Fruit fly (Drosophila melanogaster) whole organism, embryonic: ENCODE results near the gene CG14269.

ENCODE experiments used
- Atf6 ChIP-seq: fragments of 200-800 bp; sonication (Bioruptor generic); IDR thresholded peaks from 2 replicates; pipeline ENCODE4 v1.3.6; 2022; ENCODE audit warnings: missing biosample characterization, missing genetic modification characterization
- CG10565 ChIP-seq: fragments of 200-800 bp; sonication (Bioruptor generic); optimal IDR thresholded peaks from 3 replicates; lab custom pipeline; 2016; ENCODE audit warnings: missing biosample characterization, mild to moderate bottlenecking, missing genetic modification characterization
- CG11560 ChIP-seq: fragments of 200-800 bp; sonication (Bioruptor generic); IDR thresholded peaks from 3 replicates; pipeline ENCODE4 v1.3.6; 2022; ENCODE audit warnings: missing biosample characterization, missing genetic modification characterization
- CG13894 ChIP-seq: fragments of 200-800 bp; sonication (Bioruptor generic); optimal IDR thresholded peaks from 3 replicates; lab custom pipeline; 2018; ENCODE audit warnings: missing biosample characterization, mild to moderate bottlenecking, missing genetic modification characterization, moderate library complexity
- CG18476 ChIP-seq: fragments of 200-800 bp; sonication (Bioruptor generic); optimal IDR thresholded peaks from 2 replicates; lab custom pipeline; 2016; ENCODE audit warnings: missing biosample characterization, mild to moderate bottlenecking, missing genetic modification characterization
- CG31388 ChIP-seq: fragments of 200-800 bp; sonication (Bioruptor generic); optimal IDR thresholded peaks from 2 replicates; lab custom pipeline; 2016; ENCODE audit warnings: missing biosample characterization, missing genetic modification characterization
- CG32772 ChIP-seq: fragments of 200-800 bp; sonication (Bioruptor generic); IDR thresholded peaks from 2 replicates; pipeline ENCODE4 v1.3.6; 2022; ENCODE audit warnings: missing biosample characterization, missing genetic modification characterization
- CG34224 ChIP-seq: fragments of 200-800 bp; sonication (Bioruptor generic); IDR thresholded peaks from 3 replicates; pipeline ENCODE4 v1.3.6; 2022; ENCODE audit warnings: missing biosample characterization, missing genetic modification characterization; ENCODE audit not compliant: partially characterized antibody
- CG34376 ChIP-seq: fragments of 200-800 bp; sonication (Bioruptor generic); optimal IDR thresholded peaks from 2 replicates; lab custom pipeline; 2018; ENCODE audit warnings: missing biosample characterization, mild to moderate bottlenecking, missing genetic modification characterization
- CG4282 ChIP-seq: fragments of 200-800 bp; sonication (Bioruptor generic); optimal IDR thresholded peaks from 2 replicates; lab custom pipeline; 2016; ENCODE audit warnings: missing biosample characterization, missing genetic modification characterization
- CG6689 ChIP-seq: fragments of 200-800 bp; sonication (Bioruptor generic); IDR thresholded peaks from 2 replicates; pipeline ENCODE4 v1.3.6; 2022; ENCODE audit warnings: missing biosample characterization, missing genetic modification characterization
- CG8290 ChIP-seq, 3 experiments: fragments of 200-800 bp; sonication (Bioruptor generic); optimal IDR thresholded peaks; 2 replicates each; lab custom pipeline; 2016 to 2019; ENCODE audit warnings: missing biosample characterization in 3 of 3, missing genetic modification characterization in 3 of 3, mild to moderate bottlenecking in 2 of 3, moderate library complexity in 1 of 3
- CG8765 ChIP-seq: fragments of 200-800 bp; sonication (Bioruptor generic); IDR thresholded peaks from 2 replicates; pipeline ENCODE4 v1.3.6; 2022; ENCODE audit warnings: missing biosample characterization, missing genetic modification characterization
- CG9727 ChIP-seq: fragments of 200-800 bp; sonication (Bioruptor generic); optimal IDR thresholded peaks from 3 replicates; lab custom pipeline; 2017; ENCODE audit warnings: missing biosample characterization, mild to moderate bottlenecking, missing genetic modification characterization
- CG9817 ChIP-seq: fragments of 200-800 bp; sonication (Bioruptor generic); optimal IDR thresholded peaks from 2 replicates; lab custom pipeline; 2018; ENCODE audit warnings: missing biosample characterization, mild to moderate bottlenecking, missing genetic modification characterization, moderate library complexity
- CG9876 ChIP-seq: fragments of 200-800 bp; sonication (Bioruptor generic); optimal IDR thresholded peaks from 2 replicates; lab custom pipeline; 2016; ENCODE audit warnings: missing biosample characterization, missing genetic modification characterization
- Chrac-16 ChIP-seq: fragments of 200-800 bp; sonication (Bioruptor generic); optimal IDR thresholded peaks from 3 replicates; lab custom pipeline; 2016; ENCODE audit warnings: missing biosample characterization, missing genetic modification characterization
- E2f1 ChIP-seq: fragments of 200-800 bp; sonication (Bioruptor generic); IDR thresholded peaks from 2 replicates; pipeline ENCODE4 v1.3.6; 2022; ENCODE audit warnings: missing biosample characterization, missing genetic modification characterization
- H2.0 ChIP-seq: fragments of 200-800 bp; sonication (Bioruptor generic); IDR thresholded peaks from 2 replicates; pipeline ENCODE4 v1.3.6; 2022; ENCODE audit warnings: missing biosample characterization, missing genetic modification characterization
- HLHmδ ChIP-seq: fragments of 200-800 bp; sonication (Bioruptor generic); optimal IDR thresholded peaks from 2 replicates; lab custom pipeline; 2018; ENCODE audit warnings: missing biosample characterization, mild to moderate bottlenecking, missing genetic modification characterization, moderate library complexity
- Hmr ChIP-seq: fragments of 200-800 bp; sonication (Bioruptor generic); optimal IDR thresholded peaks from 3 replicates; lab custom pipeline; 2017; ENCODE audit warnings: mild to moderate bottlenecking, missing biosample characterization, missing genetic modification reagents, missing genetic modification characterization
- Hmx ChIP-seq: fragments of 200-800 bp; sonication (Bioruptor generic); optimal IDR thresholded peaks from 2 replicates; lab custom pipeline; 2016; ENCODE audit warnings: missing biosample characterization, missing genetic modification characterization
- Hr51 ChIP-seq, 2 experiments: fragments of 200-800 bp; sonication (Bioruptor generic); optimal IDR thresholded peaks; 2 replicates in 1 of 2; 3 replicates in 1 of 2; lab custom pipeline; 2016 to 2018; ENCODE audit warnings: missing biosample characterization in 2 of 2, missing genetic modification characterization in 2 of 2, mild to moderate bottlenecking in 1 of 2, moderate library complexity in 1 of 2
- Kr ChIP-seq: fragments of 200-800 bp; sonication (Bioruptor generic); optimal IDR thresholded peaks from 2 replicates; lab custom pipeline; 2017; ENCODE audit warnings: missing biosample characterization, mild to moderate bottlenecking, missing genetic modification characterization
- Mad ChIP-seq: fragments of 200-800 bp; sonication (Bioruptor generic); optimal IDR thresholded peaks from 2 replicates; lab custom pipeline; 2016; ENCODE audit warnings: missing biosample characterization, missing genetic modification characterization
- Mrtf ChIP-seq: fragments of 200-800 bp; sonication (Bioruptor generic); IDR thresholded peaks from 3 replicates; pipeline ENCODE4 v1.3.6; 2022; ENCODE audit warnings: missing biosample characterization, missing genetic modification characterization
- Neu2 ChIP-seq: fragments of 200-800 bp; sonication (Bioruptor generic); optimal IDR thresholded peaks from 3 replicates; lab custom pipeline; 2016; ENCODE audit warnings: missing biosample characterization, missing genetic modification characterization, borderline replicate concordance
- Ravus ChIP-seq: fragments of 200-800 bp; sonication (Bioruptor generic); IDR thresholded peaks from 2 replicates; pipeline ENCODE4 v1.3.6; 2022; ENCODE audit warnings: missing biosample characterization, missing genetic modification characterization
- Scr ChIP-seq: fragments of 200-800 bp; sonication (Bioruptor generic); IDR thresholded peaks from 2 replicates; pipeline ENCODE4 v1.3.6; 2022; ENCODE audit warnings: missing biosample characterization, missing genetic modification characterization; ENCODE audit not compliant: partially characterized antibody
- Ssrp ChIP-seq: fragments of 200-800 bp; sonication (Bioruptor generic); optimal IDR thresholded peaks from 2 replicates; lab custom pipeline; 2018; ENCODE audit warnings: missing biosample characterization, mild to moderate bottlenecking, missing genetic modification characterization, moderate library complexity
- Xrp1 ChIP-seq: fragments of 200-800 bp; sonication (Bioruptor generic); IDR thresholded peaks from 2 replicates; pipeline ENCODE4 v1.3.6; 2022; ENCODE audit warnings: missing biosample characterization, missing genetic modification characterization
- cad ChIP-seq: fragments of >200 bp; optimal IDR thresholded peaks from 2 replicates; lab custom pipeline; 2017; ENCODE audit warnings: missing biosample characterization, missing genetic modification characterization
- corto ChIP-seq: fragments of 200-800 bp; sonication (Bioruptor generic); optimal IDR thresholded peaks from 2 replicates; lab custom pipeline; 2016; ENCODE audit warnings: missing biosample characterization, mild to moderate bottlenecking, missing genetic modification characterization, moderate library complexity
- crol ChIP-seq: fragments of 200-800 bp; sonication (Bioruptor generic); IDR thresholded peaks from 2 replicates; pipeline ENCODE4 v1.3.6; 2022; ENCODE audit warnings: missing biosample characterization, missing genetic modification characterization
- exex ChIP-seq: fragments of 200-800 bp; sonication (Bioruptor generic); optimal IDR thresholded peaks from 4 replicates; lab custom pipeline; 2018; ENCODE audit warnings: missing biosample characterization, mild to moderate bottlenecking, missing genetic modification characterization, moderate library complexity
- fd3F ChIP-seq: fragments of 200-800 bp; sonication (Bioruptor generic); optimal IDR thresholded peaks from 2 replicates; lab custom pipeline; 2018; ENCODE audit warnings: missing biosample characterization, mild to moderate bottlenecking, missing genetic modification characterization, moderate library complexity
- gem ChIP-seq: fragments of 200-800 bp; sonication (Bioruptor generic); optimal IDR thresholded peaks from 2 replicates; lab custom pipeline; 2019; ENCODE audit warnings: missing biosample characterization, mild to moderate bottlenecking, missing genetic modification characterization, moderate library complexity
- h ChIP-seq: fragments of >200 bp; optimal IDR thresholded peaks from 2 replicates; lab custom pipeline; 2017
- hb ChIP-seq: fragments of 200-800 bp; sonication (Bioruptor generic); IDR thresholded peaks from 3 replicates; pipeline ENCODE4 v1.3.6; 2022; ENCODE audit warnings: missing biosample characterization, missing genetic modification characterization; ENCODE audit not compliant: partially characterized antibody
- kni ChIP-seq: fragments of 200-800 bp; sonication (Bioruptor generic); optimal IDR thresholded peaks from 3 replicates; lab custom pipeline; 2017; ENCODE audit warnings: mild to moderate bottlenecking, missing biosample characterization, missing genetic modification reagents, missing genetic modification characterization
- knrl ChIP-seq: fragments of 200-800 bp; sonication (Bioruptor generic); IDR thresholded peaks from 3 replicates; pipeline ENCODE4 v1.3.6; 2022; ENCODE audit warnings: missing biosample characterization, missing genetic modification characterization; ENCODE audit not compliant: partially characterized antibody
- org-1 ChIP-seq: fragments of 200-800 bp; sonication (Bioruptor generic); optimal IDR thresholded peaks from 2 replicates; lab custom pipeline; 2017; ENCODE audit warnings: missing biosample characterization, missing genetic modification characterization
- phol ChIP-seq: fragments of 200-800 bp; sonication (Bioruptor generic); optimal IDR thresholded peaks from 3 replicates; lab custom pipeline; 2018; ENCODE audit warnings: missing biosample characterization, mild to moderate bottlenecking, missing genetic modification characterization, moderate library complexity
- psq ChIP-seq: fragments of 200-800 bp; sonication (Bioruptor generic); optimal IDR thresholded peaks from 2 replicates; lab custom pipeline; 2017; ENCODE audit warnings: missing biosample characterization, missing genetic modification characterization
- seq ChIP-seq: fragments of 200-800 bp; sonication (Bioruptor generic); IDR thresholded peaks from 2 replicates; pipeline ENCODE4 v1.3.6; 2022; ENCODE audit warnings: missing biosample characterization, missing genetic modification characterization
- slou ChIP-seq: fragments of 200-800 bp; sonication (Bioruptor generic); optimal IDR thresholded peaks from 3 replicates; lab custom pipeline; 2016; ENCODE audit warnings: missing biosample characterization, missing genetic modification characterization
- ssp ChIP-seq: fragments of 200-800 bp; sonication (Bioruptor generic); IDR thresholded peaks from 2 replicates; pipeline ENCODE4 v1.3.6; 2022; ENCODE audit warnings: missing biosample characterization, missing genetic modification characterization
- stc ChIP-seq: fragments of 200-800 bp; sonication (Bioruptor generic); IDR thresholded peaks from 2 replicates; pipeline ENCODE4 v1.3.6; 2022; ENCODE audit warnings: missing biosample characterization, missing genetic modification characterization
- tap ChIP-seq: fragments of 200-800 bp; optimal IDR thresholded peaks from 3 replicates; lab custom pipeline; 2019; ENCODE audit warnings: missing biosample characterization, mild to moderate bottlenecking, missing genetic modification characterization, moderate library complexity
- unc-4 ChIP-seq: fragments of 200-800 bp; sonication (Bioruptor generic); IDR thresholded peaks from 2 replicates; pipeline ENCODE4 v1.3.6; 2022; ENCODE audit warnings: missing biosample characterization, missing genetic modification characterization; ENCODE audit not compliant: partially characterized antibody

CG14269 gene

DNA sequence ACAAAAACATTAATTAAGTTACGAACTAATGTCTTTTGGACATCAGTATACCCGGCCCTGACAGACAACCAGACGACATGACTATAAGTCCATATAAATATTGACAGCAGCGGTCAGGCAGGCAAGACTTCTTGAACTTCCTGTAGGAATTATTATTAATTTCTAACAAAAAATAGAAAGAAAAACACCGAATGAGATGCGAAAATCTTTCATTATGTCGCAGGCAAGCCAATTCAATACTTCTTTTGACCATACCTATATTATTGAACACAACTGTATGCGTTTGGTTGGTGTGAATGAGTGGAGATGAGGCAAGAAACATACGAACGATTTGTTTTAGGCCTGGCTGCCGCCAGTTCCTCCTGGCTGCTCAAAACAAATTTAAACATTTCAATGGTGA, 10.6 kb downstream of the CG14269 start (continued):
- TF ChIP-seq hb (no peak), gem (peak; percentile 92), Ssrp (tag; lab: Kevin White, UChicago) (peak; percentile 79), CG34376 (GFP tag; lab: Kevin White, UChicago) (no peak), Hmr (GFP tag; lab: Kevin White, UChicago) (peak; percentile 78), psq (GFP tag; lab: Kevin White, UChicago) (peak; percentile 33), HLHmδ (GFP tag; lab: Kevin White, UChicago) (no peak), CG11560 (0 out of 3 replicates have a peak, but pooled peaks have one; percentile 49), slou (GFP tag; lab: Kevin White, UChicago) (peak; percentile 42), exex (tag; lab: Kevin White, UChicago) (peak; percentile 27), CG18476 (GFP tag; lab: Kevin White, UChicago) (peak; percentile 58), Atf6 (GFP tag; lab: Robert Waterston, UW) (peak; percentile 83), h (lab: Kevin White, UChicago) (no peak), CG8765 (GFP tag; lab: Robert Waterston, UW) (peak; percentile 46; the same call in 1 of the 2 replicates), Mrtf (GFP tag; lab: Robert Waterston, UW) (peak; percentile 66; the same call in 2 of the 3 replicates), CG9817 (tag; lab: Kevin White, UChicago) (peak; percentile 74), kni (GFP tag; lab: Kevin White, UChicago) (no peak), phol (tag; lab: Kevin White, UChicago) (peak; percentile 82), corto (no peak), CG32772 (GFP tag; lab: Robert Waterston, UW) (peak; percentile 87), fd3F (GFP tag; lab: Kevin White, UChicago) (peak; percentile 71), CG6689 (GFP tag; lab: Robert Waterston, UW) (peak; percentile 85), CG10565 (peak; percentile 7), H2.0 (peak; percentile 79), stc (peak; percentile 80), CG8290 (GFP tag; optimal IDR thresholded peaks at IDR 0.05; lab: Kevin White, UChicago) (peak; percentile 45), CG8290 (tag; optimal IDR thresholded peaks at IDR 0.05; lab: Kevin White, UChicago) (peak in 1 of 2 experiments; percentile 80), Hmx (GFP tag; lab: Kevin White, UChicago) (peak; percentile 10), CG31388 (GFP tag; lab: Kevin White, UChicago) (no peak), knrl (GFP tag; lab: Robert Waterston, UW) (no peak), CG13894 (tag; lab: Kevin White, UChicago) (no peak), E2f1 (GFP tag; lab: Robert Waterston, UW) (peak; percentile 72), Ravus (no peak), cad (no peak), CG34224 (GFP tag; lab: Robert Waterston, UW) (no peak), CG9727 (GFP tag; lab: Kevin White, UChicago) (peak; percentile 65), Xrp1 (GFP tag; lab: Robert Waterston, UW) (peak; percentile 89), crol (GFP tag; lab: Robert Waterston, UW) (no peak), Chrac-16 (GFP tag; lab: Kevin White, UChicago) (peak; percentile 78), Scr (GFP tag; lab: Robert Waterston, UW) (no peak), Neu2 (GFP tag; lab: Kevin White, UChicago) (no peak), seq (GFP tag; lab: Robert Waterston, UW) (peak; percentile 72), ssp (peak; percentile 55), unc-4 (GFP tag; lab: Robert Waterston, UW) (no peak), CG9876 (GFP tag; lab: Kevin White, UChicago) (peak; percentile 49), Hr51 (GFP tag; optimal IDR thresholded peaks at IDR 0.05; lab: Kevin White, UChicago) (peak; percentile 50 to 90), org-1 (GFP tag; lab: Kevin White, UChicago) (peak; percentile 79), tap (peak; percentile 81), Kr (GFP tag; lab: Kevin White, UChicago) (no peak), CG4282 (no peak), Mad (GFP tag; lab: Kevin White, UChicago) (peak; percentile 58)
